Worm (Caenorhabditis elegans) whole organism, L4/young adult: ENCODE measurements around the gene irld-20.

Source experiments
- dao-5 ChIP-seq: sonication (generic microtip); optimal IDR thresholded peaks from 2 replicates; lab custom pipeline; 2016; ENCODE audit warnings: missing genotype, missing genetic modification characterization, moderate library complexity, missing compliant biosample characterization
- him-1 ChIP-seq: sonication (generic microtip); optimal IDR thresholded peaks from 2 replicates; lab custom pipeline; 2016; ENCODE audit warnings: missing genotype, missing genetic modification reagents, missing genetic modification characterization, missing compliant biosample characterization

- TF ChIP-seq dao-5 (tag; lab: Kevin White, UChicago), result no peak
- no peak for TF ChIP-seq him-1 (tag; lab: Kevin White, UChicago)
Measured at ce11 chrIII:12798469-12798868, 47.6 kb downstream of the irld-20 start, which contains the start of gene agmo-1.
